Worm (Caenorhabditis elegans) whole organism, L1 larva: Measurements from ENCODE around the gene F46F5.11.

Experiments
- C04F5.9 ChIP-seq: sonication (generic microtip); optimal IDR thresholded peaks from 2 replicates; lab custom pipeline; 2016; ENCODE audit warnings: missing genetic modification characterization, missing compliant biosample characterization
- C34B4.2 ChIP-seq: sonication (generic microtip); optimal IDR thresholded peaks from 2 replicates; lab custom pipeline; 2017; ENCODE audit warnings: mild to moderate bottlenecking, missing genetic modification characterization, missing compliant biosample characterization
- Y116A8C.19 ChIP-seq: sonication (generic microtip); optimal IDR thresholded peaks from 2 replicates; lab custom pipeline; 2016; ENCODE audit warnings: missing compliant biosample characterization, missing genetic modification characterization, borderline replicate concordance
- alr-1 ChIP-seq: fragments of 200-800 bp; sonication (Bioruptor generic); optimal IDR thresholded peaks from 2 replicates; lab custom pipeline; 2018; ENCODE audit warnings: borderline replicate concordance, mild to moderate bottlenecking, missing genetic modification characterization, missing compliant biosample characterization
- aly-2 ChIP-seq: fragments of 150-350 bp; optimal IDR thresholded peaks from 2 replicates; lab custom pipeline; 2014; ENCODE audit warnings: missing biosample characterization, missing genetic modification characterization
- blmp-1 ChIP-seq: fragments of 150-350 bp; optimal IDR thresholded peaks from 2 replicates; lab custom pipeline; 2014; ENCODE audit warnings: missing biosample characterization, missing genetic modification characterization
- ceh-63 ChIP-seq: fragments of 200-800 bp; sonication (Bioruptor generic); optimal IDR thresholded peaks from 2 replicates; lab custom pipeline; 2018; ENCODE audit warnings: mild to moderate bottlenecking, missing genetic modification characterization, missing compliant biosample characterization
- ceh-90 ChIP-seq: sonication (generic microtip); optimal IDR thresholded peaks from 2 replicates; lab custom pipeline; 2016; ENCODE audit warnings: missing genetic modification characterization, missing compliant biosample characterization
- dpl-1 ChIP-seq, 3 experiments: fragments of 150-350 bp in 2 of 3; sonication (generic microtip) in 1 of 3; optimal IDR thresholded peaks; 2 replicates each; lab custom pipeline; 2014 to 2017; ENCODE audit warnings: missing biosample characterization in 3 of 3, missing genetic modification characterization in 3 of 3, missing genetic modification reagents in 3 of 3
- dsc-1 ChIP-seq: sonication (generic microtip); optimal IDR thresholded peaks from 2 replicates; lab custom pipeline; 2016; ENCODE audit warnings: mild to moderate bottlenecking, missing genetic modification characterization, missing compliant biosample characterization
- efl-1 ChIP-seq, 4 experiments: fragments of 150-350 bp; optimal IDR thresholded peaks in 3 of 4; peaks in 1 of 4; 1 replicate in 1 of 4; 2 replicates in 3 of 4; lab custom pipeline; 2014; ENCODE audit warnings: missing biosample characterization in 2 of 4, missing genetic modification characterization in 2 of 4, missing genetic modification reagents in 2 of 4
- egl-13 ChIP-seq: sonication (generic microtip); optimal IDR thresholded peaks from 2 replicates; lab custom pipeline; 2016; ENCODE audit warnings: missing genotype, missing genetic modification reagents, missing genetic modification characterization, missing compliant biosample characterization
- egl-27 ChIP-seq, 2 experiments: fragments of 150-350 bp in 1 of 2; sonication (generic microtip); optimal IDR thresholded peaks; 3 replicates each; lab custom pipeline; 2017 to 2018; ENCODE audit warnings: missing biosample characterization in 2 of 2, missing genetic modification characterization in 2 of 2, missing genetic modification reagents in 2 of 2
- elt-2 ChIP-seq: sonication (generic microtip); optimal IDR thresholded peaks from 2 replicates; lab custom pipeline; 2016; ENCODE audit warnings: missing genetic modification characterization, mild to moderate bottlenecking, inconsistent platforms, missing compliant biosample characterization, missing genetic modification reagents
- elt-3 ChIP-seq, 6 experiments: fragments of 150-350 bp in 1 of 6; sonication (generic microtip); optimal IDR thresholded peaks; 2 replicates each; lab custom pipeline; 2017 to 2018; ENCODE audit warnings: missing biosample characterization in 6 of 6, missing genetic modification characterization in 6 of 6, inconsistent platforms in 1 of 6
- ets-5 ChIP-seq: fragments of 200-800 bp; sonication (Bioruptor generic); IDR thresholded peaks from 2 replicates; pipeline ENCODE4 v1.3.6; 2022; ENCODE audit warnings: missing genetic modification characterization, missing compliant biosample characterization
- fkh-10 ChIP-seq: sonication (generic microtip); optimal IDR thresholded peaks from 2 replicates; lab custom pipeline; 2017; ENCODE audit warnings: missing biosample characterization, missing genetic modification reagents, missing genetic modification characterization
- fkh-8 ChIP-seq: sonication (generic microtip); optimal IDR thresholded peaks from 2 replicates; lab custom pipeline; 2016; ENCODE audit warnings: mild to moderate bottlenecking, missing genetic modification characterization, missing compliant biosample characterization
- fos-1 ChIP-seq: fragments of 150-350 bp; optimal IDR thresholded peaks from 2 replicates; lab custom pipeline; 2014; ENCODE audit warnings: missing biosample characterization, missing genetic modification characterization
- grh-1 ChIP-seq: fragments of 200-800 bp; sonication (Bioruptor generic); IDR thresholded peaks from 2 replicates; pipeline ENCODE4 v1.3.6; 2022; ENCODE audit warnings: missing genetic modification reagents, missing genetic modification characterization, missing compliant biosample characterization
- hlh-17 ChIP-seq: fragments of 200-800 bp; sonication (Bioruptor generic); optimal IDR thresholded peaks from 2 replicates; lab custom pipeline; 2018; ENCODE audit warnings: missing genetic modification characterization, mild to moderate bottlenecking, missing compliant biosample characterization, moderate library complexity, borderline replicate concordance
- irx-1 ChIP-seq: sonication (generic microtip); optimal IDR thresholded peaks from 2 replicates; lab custom pipeline; 2016; ENCODE audit warnings: missing genetic modification characterization, missing compliant biosample characterization
- lin-13 ChIP-seq: fragments of 150-350 bp; optimal IDR thresholded peaks from 2 replicates; lab custom pipeline; 2014; ENCODE audit warnings: missing biosample characterization, missing genetic modification reagents, missing genetic modification characterization
- lin-14 ChIP-seq: fragments of 200-800 bp; sonication (Bioruptor generic); optimal IDR thresholded peaks from 2 replicates; lab custom pipeline; 2018; ENCODE audit warnings: mild to moderate bottlenecking, missing genetic modification characterization, moderate library complexity, missing compliant biosample characterization
- lin-15B ChIP-seq: fragments of 150-350 bp; sonication (generic microtip); optimal IDR thresholded peaks from 3 replicates; lab custom pipeline; 2014; ENCODE audit warnings: missing biosample characterization, missing genetic modification characterization
- lin-35 ChIP-seq, 2 experiments: fragments of 150-350 bp; optimal IDR thresholded peaks; 2 replicates each; lab custom pipeline; 2014; ENCODE audit warnings: missing biosample characterization in 2 of 2, missing genetic modification characterization in 2 of 2, missing genetic modification reagents in 2 of 2
- lin-39 ChIP-seq: fragments of 150-350 bp; optimal IDR thresholded peaks from 2 replicates; lab custom pipeline; 2014; ENCODE audit warnings: missing biosample characterization, missing genetic modification reagents, missing genetic modification characterization
- lir-3 ChIP-seq: sonication (generic microtip); optimal IDR thresholded peaks from 2 replicates; lab custom pipeline; 2016; ENCODE audit warnings: mild to moderate bottlenecking, missing genetic modification characterization, moderate library complexity, missing compliant biosample characterization; ENCODE audit not compliant: poor library complexity
- lsy-2 ChIP-seq, 2 experiments: fragments of 150-350 bp; optimal IDR thresholded peaks; 2 replicates each; lab custom pipeline; 2014; ENCODE audit warnings: missing biosample characterization in 2 of 2, missing genetic modification characterization in 2 of 2
- mef-2 ChIP-seq: fragments of 150-350 bp; optimal IDR thresholded peaks from 2 replicates; lab custom pipeline; 2014; ENCODE audit warnings: missing biosample characterization, missing genetic modification characterization
- nhr-12 ChIP-seq: sonication (generic microtip); optimal IDR thresholded peaks from 2 replicates; lab custom pipeline; 2017; ENCODE audit warnings: missing biosample characterization, missing genetic modification characterization
- nhr-20 ChIP-seq: sonication (generic microtip); optimal IDR thresholded peaks from 2 replicates; lab custom pipeline; 2016; ENCODE audit warnings: mild to moderate bottlenecking, missing genetic modification characterization, missing compliant biosample characterization
- nhr-47 ChIP-seq: sonication (generic microtip); optimal IDR thresholded peaks from 2 replicates; lab custom pipeline; 2016; ENCODE audit warnings: mild to moderate bottlenecking, missing genetic modification characterization, moderate library complexity, missing compliant biosample characterization
- nhr-71 ChIP-seq: sonication (generic microtip); optimal IDR thresholded peaks from 2 replicates; lab custom pipeline; 2016; ENCODE audit warnings: mild to moderate bottlenecking, missing genetic modification characterization, moderate library complexity, missing compliant biosample characterization
- nhr-90 ChIP-seq: sonication (generic microtip); optimal IDR thresholded peaks from 2 replicates; lab custom pipeline; 2016; ENCODE audit warnings: mild to moderate bottlenecking, missing genetic modification characterization, missing compliant biosample characterization; ENCODE audit not compliant: poor library complexity
- pax-3 ChIP-seq: fragments of 200-800 bp; sonication (Bioruptor generic); optimal IDR thresholded peaks from 2 replicates; lab custom pipeline; 2018; ENCODE audit warnings: mild to moderate bottlenecking, missing genetic modification characterization, moderate library complexity, missing compliant biosample characterization
- rnt-1 ChIP-seq: sonication (generic microtip); optimal IDR thresholded peaks from 2 replicates; lab custom pipeline; 2016; ENCODE audit warnings: mild to moderate bottlenecking, missing genetic modification characterization, moderate library complexity, missing compliant biosample characterization
- skn-1 ChIP-seq: fragments of 150-350 bp; optimal IDR thresholded peaks from 2 replicates; lab custom pipeline; 2014; ENCODE audit warnings: missing biosample characterization, missing genetic modification characterization
- snpc-4 ChIP-seq: fragments of 150-350 bp; optimal IDR thresholded peaks from 2 replicates; lab custom pipeline; 2014; ENCODE audit warnings: missing biosample characterization, missing genetic modification characterization
- snu-23 ChIP-seq: sonication (generic microtip); optimal IDR thresholded peaks from 2 replicates; lab custom pipeline; 2016; ENCODE audit warnings: missing genetic modification characterization, missing compliant biosample characterization
- sptf-1 ChIP-seq: fragments of 150-350 bp; optimal IDR thresholded peaks from 2 replicates; lab custom pipeline; 2014; ENCODE audit warnings: missing biosample characterization, missing genetic modification characterization
- sup-37 ChIP-seq: fragments of 200-800 bp; sonication (Bioruptor generic); optimal IDR thresholded peaks from 2 replicates; lab custom pipeline; 2018; ENCODE audit warnings: mild to moderate bottlenecking, missing genetic modification characterization, missing compliant biosample characterization
- swsn-7 ChIP-seq: sonication (generic microtip); optimal IDR thresholded peaks from 2 replicates; lab custom pipeline; 2016; ENCODE audit warnings: missing genetic modification characterization, missing compliant biosample characterization
- tbx-2 ChIP-seq: sonication (generic microtip); optimal IDR thresholded peaks from 2 replicates; lab custom pipeline; 2016; ENCODE audit warnings: missing genetic modification characterization, missing compliant biosample characterization
- unc-30 ChIP-seq: sonication (generic microtip); optimal IDR thresholded peaks from 2 replicates; lab custom pipeline; 2017; ENCODE audit warnings: missing biosample characterization, missing genetic modification characterization
- unc-62 ChIP-seq: fragments of 150-350 bp; optimal IDR thresholded peaks from 2 replicates; lab custom pipeline; 2014; ENCODE audit warnings: missing biosample characterization, missing genetic modification reagents, missing genetic modification characterization
- vab-15 ChIP-seq: sonication (generic microtip); optimal IDR thresholded peaks from 2 replicates; lab custom pipeline; 2017; ENCODE audit warnings: missing genotype, mild to moderate bottlenecking, missing genetic modification characterization, missing compliant biosample characterization
- zag-1 ChIP-seq: fragments of 150-350 bp; optimal IDR thresholded peaks from 2 replicates; lab custom pipeline; 2014; ENCODE audit warnings: missing biosample characterization, missing genetic modification characterization
- ztf-11 ChIP-seq, 2 experiments: sonication (generic microtip); optimal IDR thresholded peaks; 2 replicates each; lab custom pipeline; 2016 to 2017; ENCODE audit warnings: missing genetic modification characterization in 2 of 2, missing biosample characterization in 1 of 2, missing compliant biosample characterization in 1 of 2
- ztf-4 ChIP-seq: fragments of 150-350 bp; optimal IDR thresholded peaks from 2 replicates; lab custom pipeline; 2014; ENCODE audit warnings: missing biosample characterization, missing genetic modification characterization

The F46F5.11 gene

DNA sequence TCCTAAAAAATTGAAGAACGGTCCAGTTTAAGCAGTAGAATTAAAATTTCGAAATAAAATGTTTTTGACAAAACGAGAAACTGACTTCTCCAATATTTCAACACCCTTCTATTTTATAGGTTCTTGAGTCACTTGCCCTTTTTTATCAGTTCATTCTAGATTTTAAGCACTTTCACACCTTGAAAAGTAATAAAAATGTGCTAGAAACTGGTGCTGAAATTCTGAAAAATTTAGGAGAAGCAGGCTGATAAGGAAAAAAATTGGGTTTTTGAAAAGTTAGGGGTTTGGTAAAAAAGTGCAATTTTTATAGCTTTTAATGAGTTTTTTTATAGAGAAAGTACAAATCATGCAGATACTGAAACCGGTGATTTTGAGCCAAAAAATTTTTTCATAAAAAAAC is 48.3 kb upstream of the F46F5.11 start:
- TF ChIP-seq dpl-1 (GFP tag; optimal IDR thresholded peaks at IDR 0.05; lab: Kevin White, UChicago) = no peak
- no peak for TF ChIP-seq alr-1 (tag; lab: Kevin White, UChicago)
- TF ChIP-seq lin-14 (GFP tag; lab: Kevin White, UChicago) = no peak

DNA sequence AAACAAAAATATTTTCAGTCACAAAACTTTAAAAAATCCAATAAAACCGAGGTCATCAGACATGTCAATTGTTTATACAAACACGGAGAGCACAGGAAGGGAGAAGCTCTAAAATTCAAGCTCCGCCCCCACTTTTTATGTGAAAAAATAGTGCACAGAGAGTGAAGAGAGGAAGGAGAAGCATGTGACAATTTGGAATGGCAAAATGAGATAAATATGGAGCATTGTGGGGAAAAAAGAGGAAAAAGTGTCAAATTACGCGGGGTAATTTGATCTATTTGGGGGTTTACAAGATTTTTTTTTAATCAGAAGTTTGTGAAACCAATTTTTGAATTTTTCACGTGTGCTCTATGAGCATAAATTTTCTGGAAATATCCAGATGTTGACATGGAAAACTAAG is 45.6 kb upstream of the F46F5.11 start:
- TF ChIP-seq ceh-63 (no peak), lin-39 (no peak), rnt-1 (no peak), dsc-1 (tag; lab: Kevin White, UChicago) (peak; percentile 70), lin-13 (GFP tag; lab: Kevin White, UChicago) (no peak), snpc-4 (no peak), lin-35 (GFP tag; optimal IDR thresholded peaks at IDR 0.05; lab: Kevin White, UChicago) (peak in 1 of 2 experiments; percentile 1), nhr-90 (no peak), egl-27 (tag; optimal IDR thresholded peaks at IDR 0.05; lab: Kevin White, UChicago) (no peak), lin-15B (no peak), efl-1 (optimal IDR thresholded peaks at IDR 0.05; lab: Kevin White, UChicago) (no peak), efl-1 (GFP tag; optimal IDR thresholded peaks at IDR 0.05 in 1 of 2; lab: Kevin White, UChicago) (no peak), vab-15 (tag; lab: Kevin White, UChicago) (no peak), fkh-10 (GFP tag; lab: Kevin White, UChicago) (no peak), nhr-12 (tag; lab: Kevin White, UChicago) (no peak), irx-1 (tag; lab: Kevin White, UChicago) (peak; percentile 57), fos-1 (tag; lab: Kevin White, UChicago) (no peak), unc-30 (tag; lab: Kevin White, UChicago) (no peak), swsn-7 (tag; lab: Kevin White, UChicago) (peak; percentile 10), skn-1 (tag; lab: Kevin White, UChicago) (no peak), Y116A8C.19 (tag; lab: Kevin White, UChicago) (no peak), C04F5.9 (tag; lab: Kevin White, UChicago) (no peak), lsy-2 (tag; optimal IDR thresholded peaks at IDR 0.05; lab: Kevin White, UChicago) (peak in 1 of 2 experiments; percentile 33), nhr-71 (tag; lab: Kevin White, UChicago) (peak; percentile 51), nhr-20 (tag; lab: Kevin White, UChicago) (peak; percentile 18), aly-2 (tag; lab: Kevin White, UChicago) (no peak), snu-23 (peak; percentile 12), nhr-47 (tag; lab: Kevin White, UChicago) (peak; percentile 29), fkh-8 (tag; lab: Kevin White, UChicago) (peak; percentile 24), lin-14 (GFP tag; lab: Kevin White, UChicago) (peak; percentile 72), hlh-17 (GFP tag; lab: Kevin White, UChicago) (no peak), dpl-1 (GFP tag; optimal IDR thresholded peaks at IDR 0.05; lab: Kevin White, UChicago) (peak in 1 of 3 experiments; percentile 10), blmp-1 (tag; lab: Kevin White, UChicago) (no peak), grh-1 (no peak), sptf-1 (tag; lab: Kevin White, UChicago) (no peak), ceh-90 (tag; lab: Kevin White, UChicago) (no peak), ets-5 (GFP tag; lab: Robert Waterston, UW) (no peak), unc-62 (GFP tag; lab: Kevin White, UChicago) (no peak), elt-3 (tag; optimal IDR thresholded peaks at IDR 0.05; lab: Kevin White, UChicago) (no peak), mef-2 (tag; lab: Kevin White, UChicago) (no peak), tbx-2 (peak; percentile 26), sup-37 (GFP tag; lab: Kevin White, UChicago) (no peak), C34B4.2 (no peak), egl-13 (peak; percentile 32), lir-3 (tag; lab: Kevin White, UChicago) (no peak), elt-2 (tag; lab: Kevin White, UChicago) (peak; percentile 39), zag-1 (tag; lab: Kevin White, UChicago) (no peak), ztf-11 (tag; optimal IDR thresholded peaks at IDR 0.05; lab: Kevin White, UChicago) (no peak), ztf-4 (no peak), pax-3 (tag; lab: Kevin White, UChicago) (peak; percentile 7)
